Worm (Caenorhabditis elegans): ENCODE results near the gene Y55F3AM.5.

The Y55F3AM.5 gene

DNA sequence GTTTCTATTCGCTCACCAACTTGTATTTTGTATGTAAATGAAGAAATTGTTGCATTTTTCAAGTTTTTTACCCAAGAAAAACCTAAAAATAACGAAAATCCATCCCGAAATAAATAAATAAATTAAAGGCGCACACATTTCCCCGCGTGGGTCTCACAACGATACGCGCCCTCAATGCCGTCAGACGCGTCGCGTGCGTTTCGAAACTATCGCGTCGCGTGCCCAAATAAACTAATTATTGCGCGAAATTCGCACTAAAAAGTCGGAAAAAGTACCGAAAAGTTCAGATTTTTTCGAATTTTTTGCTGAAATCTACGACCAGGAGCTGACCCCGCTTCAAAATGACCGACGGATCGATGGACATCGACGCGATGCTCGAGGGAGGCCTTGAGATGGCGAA is 13.4 kb downstream of the Y55F3AM.5 start, which contains the start of gene rbm-39 (continued):
- peak; percentile 75 for TF ChIP-seq F16B12.6 (tag; optimal IDR thresholded peaks at IDR 0.05)
- TF ChIP-seq sptf-1 (tag; optimal IDR thresholded peaks at IDR 0.05) = no peak
- peak; percentile 34 for TF ChIP-seq lin-39 (tag; optimal IDR thresholded peaks at IDR 0.05)
- peak; percentile 89 for TF ChIP-seq vab-15 (tag; optimal IDR thresholded peaks at IDR 0.05)
- TF ChIP-seq pax-3 (tag; optimal IDR thresholded peaks at IDR 0.05) = peak; percentile 71
- peak; percentile 49 for TF ChIP-seq ztf-4 (tag; optimal IDR thresholded peaks at IDR 0.05)
- peak in 1 of 2 experiments; percentile 78 for TF ChIP-seq mdl-1 (tag; optimal IDR thresholded peaks at IDR 0.05)
- peak; percentile 91 to 93 for TF ChIP-seq lsy-2 (tag; optimal IDR thresholded peaks at IDR 0.05)
- TF ChIP-seq nhr-85 (tag) = peak; percentile 92
- peak; percentile 29 for TF ChIP-seq sox-4 (tag; optimal IDR thresholded peaks at IDR 0.05)
- no peak for TF ChIP-seq ces-1 (GFP tag; optimal IDR thresholded peaks at IDR 0.05)
- no peak for TF ChIP-seq zag-1 (tag; optimal IDR thresholded peaks at IDR 0.05)
- peak; percentile 79 for TF ChIP-seq blmp-1 (tag; optimal IDR thresholded peaks at IDR 0.05)
- TF ChIP-seq egl-13 (tag; optimal IDR thresholded peaks at IDR 0.05) = peak; percentile 8
- TF ChIP-seq jun-1 (tag; optimal IDR thresholded peaks at IDR 0.05) = peak; percentile 81
- TF ChIP-seq swsn-7 (tag; optimal IDR thresholded peaks at IDR 0.05) = peak; percentile 88
- peak; percentile 72 for TF ChIP-seq zip-4 (GFP tag; optimal IDR thresholded peaks at IDR 0.05)
- TF ChIP-seq unc-86 (tag; optimal IDR thresholded peaks at IDR 0.05) = peak; percentile 84
- TF ChIP-seq aly-2 (tag; optimal IDR thresholded peaks at IDR 0.05) = no peak
- TF ChIP-seq tlp-1 (tag; optimal IDR thresholded peaks at IDR 0.05) = no peak
- peak; percentile 64 for TF ChIP-seq nhr-77 (tag; optimal IDR thresholded peaks at IDR 0.05)
- peak; percentile 91 for TF ChIP-seq mep-1 (tag; optimal IDR thresholded peaks at IDR 0.05)
- peak; percentile 75 to 85 (median 80) for TF ChIP-seq dpl-1 (GFP tag; optimal IDR thresholded peaks at IDR 0.05)
- no peak for TF ChIP-seq nhr-28 (tag; optimal IDR thresholded peaks at IDR 0.05)
- peak; percentile 82 for TF ChIP-seq fkh-10 (GFP tag; optimal IDR thresholded peaks at IDR 0.05)
- peak in 1 of 2 experiments; percentile 34 for TF ChIP-seq ztf-11 (tag; optimal IDR thresholded peaks at IDR 0.05)
- peak; percentile 92 for TF ChIP-seq nhr-47 (tag; optimal IDR thresholded peaks at IDR 0.05)
- peak; percentile 49 for TF ChIP-seq mef-2 (tag; optimal IDR thresholded peaks at IDR 0.05)
- peak; percentile 79 for TF ChIP-seq ceh-8 (GFP tag; optimal IDR thresholded peaks at IDR 0.05)
- no peak for TF ChIP-seq alr-1 (tag; optimal IDR thresholded peaks at IDR 0.05; ENCODE audit: borderline replicate concordance)
- peak; percentile 86 for TF ChIP-seq lin-15B (tag; optimal IDR thresholded peaks at IDR 0.05)
- TF ChIP-seq irx-1 (tag; optimal IDR thresholded peaks at IDR 0.05) = peak; percentile 64
- no peak for TF ChIP-seq unc-98 (GFP tag; IDR thresholded peaks at IDR 0.05)
- peak in 2 of 6 experiments; percentile 57 to 88 for TF ChIP-seq elt-3 (tag; optimal IDR thresholded peaks at IDR 0.05)
- TF ChIP-seq C04F5.9 (tag; optimal IDR thresholded peaks at IDR 0.05) = peak; percentile 68
- peak; percentile 78 for TF ChIP-seq rnt-1 (tag; optimal IDR thresholded peaks at IDR 0.05)
- TF ChIP-seq nhr-84 (tag; optimal IDR thresholded peaks at IDR 0.05) = no peak
- peak; percentile 14 for TF ChIP-seq snpc-4 (tag; optimal IDR thresholded peaks at IDR 0.05)
- no peak for TF ChIP-seq hlh-4 (tag; optimal IDR thresholded peaks at IDR 0.05)
- TF ChIP-seq nhr-90 (tag; optimal IDR thresholded peaks at IDR 0.05; ENCODE audit: poor library complexity) = peak; percentile 69
- TF ChIP-seq sup-37 (GFP tag; optimal IDR thresholded peaks at IDR 0.05) = peak; percentile 54
- TF ChIP-seq nhr-11 (tag; optimal IDR thresholded peaks at IDR 0.05) = no peak
- no peak for TF ChIP-seq pag-3 (tag; optimal IDR thresholded peaks at IDR 0.05; ENCODE audit: borderline replicate concordance, insufficient read depth)
- TF ChIP-seq nhr-12 (tag; optimal IDR thresholded peaks at IDR 0.05) = no peak
- TF ChIP-seq C34B4.2 (tag; optimal IDR thresholded peaks at IDR 0.05) = no peak
- TF ChIP-seq efl-1 (optimal IDR thresholded peaks at IDR 0.05) = peak; percentile 86 to 88
- peak; percentile 81 to 98 for TF ChIP-seq efl-1 (GFP tag; optimal IDR thresholded peaks at IDR 0.05 in 1 of 2)
- peak; percentile 88 for TF ChIP-seq lin-14 (GFP tag; optimal IDR thresholded peaks at IDR 0.05)
- TF ChIP-seq lin-13 (GFP tag; optimal IDR thresholded peaks at IDR 0.05) = peak; percentile 90
- TF ChIP-seq ama-1 (optimal IDR thresholded peaks at IDR 0.05) = peak; percentile 57
- TF ChIP-seq skn-1 (tag; optimal IDR thresholded peaks at IDR 0.05) = peak; percentile 88
- TF ChIP-seq dsc-1 (tag; optimal IDR thresholded peaks at IDR 0.05) = peak; percentile 80
- no peak for TF ChIP-seq ceh-90 (tag; optimal IDR thresholded peaks at IDR 0.05)
- TF ChIP-seq ets-5 (GFP tag; IDR thresholded peaks at IDR 0.05) = no peak
